Worm (Caenorhabditis elegans): ENCODE results near the gene C17C3.3.

DNA sequence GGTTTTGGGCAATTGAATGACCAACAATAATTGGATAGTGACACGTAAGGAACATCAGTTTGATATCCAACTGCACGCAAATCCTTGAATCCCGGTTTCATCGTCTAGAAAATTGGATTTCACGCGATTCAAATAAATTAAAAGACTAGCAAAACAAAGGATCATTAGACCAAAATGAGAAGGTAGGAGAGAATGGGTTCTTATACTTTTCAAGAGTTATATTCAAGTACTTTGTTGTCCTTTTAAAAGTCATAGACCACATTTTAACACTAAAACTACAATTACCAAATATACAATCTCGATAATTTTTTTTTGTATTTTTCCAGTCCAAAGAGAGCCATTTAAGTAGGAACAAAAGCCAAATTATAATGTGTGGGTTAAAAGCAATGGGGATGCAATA is 20.8 kb downstream of the C17C3.3 start, which contains the start of gene T25E4.2:
- no peak for TF ChIP-seq snpc-4 (tag; optimal IDR thresholded peaks at IDR 0.05)
- no peak for TF ChIP-seq lin-13 (GFP tag; optimal IDR thresholded peaks at IDR 0.05)
- no peak for TF ChIP-seq grh-1 (GFP tag; IDR thresholded peaks at IDR 0.05)
- TF ChIP-seq nhr-237 (tag; optimal IDR thresholded peaks at IDR 0.05), result no peak
- no peak for TF ChIP-seq nhr-28 (tag; optimal IDR thresholded peaks at IDR 0.05)
- no peak for TF ChIP-seq ceh-82 (tag; optimal IDR thresholded peaks at IDR 0.05)
- no peak for TF ChIP-seq jun-1 (tag; optimal IDR thresholded peaks at IDR 0.05)
- TF ChIP-seq C34B4.2 (tag; optimal IDR thresholded peaks at IDR 0.05), result no peak
- TF ChIP-seq C04F5.9 (tag; optimal IDR thresholded peaks at IDR 0.05), result no peak
- TF ChIP-seq nhr-11 (tag; optimal IDR thresholded peaks at IDR 0.05), result no peak
- no peak for TF ChIP-seq fkh-10 (GFP tag; optimal IDR thresholded peaks at IDR 0.05)
- TF ChIP-seq pqm-1 (tag; optimal IDR thresholded peaks at IDR 0.05), result no peak
- no peak for TF ChIP-seq irx-1 (tag; optimal IDR thresholded peaks at IDR 0.05)
- TF ChIP-seq efl-1 (optimal IDR thresholded peaks at IDR 0.05), result no peak
- TF ChIP-seq efl-1 (GFP tag; optimal IDR thresholded peaks at IDR 0.05 in 1 of 2), result no peak
